Fruit fly (Drosophila melanogaster) whole organism, embryonic: ENCODE measurements around the gene fiz.

ENCODE experiments used
- Antp ChIP-seq: fragments of 200-800 bp; sonication (Bioruptor generic); optimal IDR thresholded peaks from 3 replicates; lab custom pipeline; 2016; ENCODE audit warnings: missing biosample characterization, missing genetic modification characterization
- Atf3 ChIP-seq: fragments of 200-800 bp; sonication (Bioruptor generic); optimal IDR thresholded peaks from 3 replicates; lab custom pipeline; 2016; ENCODE audit warnings: missing biosample characterization, missing genetic modification characterization
- Atf6 ChIP-seq: fragments of 200-800 bp; sonication (Bioruptor generic); IDR thresholded peaks from 2 replicates; pipeline ENCODE4 v1.3.6; 2022; ENCODE audit warnings: missing biosample characterization, missing genetic modification characterization
- CG10321 ChIP-seq: fragments of 200-800 bp; sonication (Bioruptor generic); IDR thresholded peaks from 2 replicates; pipeline ENCODE4 v1.3.6; 2022; ENCODE audit warnings: missing biosample characterization, missing genetic modification characterization
- CG11093 ChIP-seq: fragments of 200-800 bp; sonication (Bioruptor generic); IDR thresholded peaks from 3 replicates; pipeline ENCODE4 v1.3.6; 2022; ENCODE audit warnings: missing biosample characterization, missing genetic modification characterization
- CG11398 ChIP-seq: fragments of 200-800 bp; sonication (Bioruptor generic); optimal IDR thresholded peaks from 2 replicates; lab custom pipeline; 2016; ENCODE audit warnings: missing biosample characterization, missing genetic modification characterization
- CG12155 ChIP-seq: fragments of 200-800 bp; sonication (Bioruptor generic); optimal IDR thresholded peaks from 3 replicates; lab custom pipeline; 2016; ENCODE audit warnings: missing biosample characterization, missing genetic modification characterization
- CG13123 ChIP-seq: fragments of 200-800 bp; sonication (Bioruptor generic); optimal IDR thresholded peaks from 2 replicates; lab custom pipeline; 2016; ENCODE audit warnings: missing biosample characterization, missing genetic modification characterization
- CG14441 ChIP-seq: fragments of 200-800 bp; sonication (Bioruptor generic); IDR thresholded peaks from 2 replicates; pipeline ENCODE4 v1.3.6; 2022; ENCODE audit warnings: missing biosample characterization, missing genetic modification characterization
- CG15479 ChIP-seq: fragments of 200-800 bp; sonication (Bioruptor generic); optimal IDR thresholded peaks from 3 replicates; lab custom pipeline; 2019; ENCODE audit warnings: missing biosample characterization, mild to moderate bottlenecking, missing genetic modification characterization, moderate library complexity
- CG16863 ChIP-seq: fragments of 200-800 bp; sonication (Bioruptor generic); optimal IDR thresholded peaks from 3 replicates; lab custom pipeline; 2016; ENCODE audit warnings: missing biosample characterization, missing genetic modification characterization
- CG17186 ChIP-seq: fragments of 200-800 bp; sonication (Bioruptor generic); optimal IDR thresholded peaks from 3 replicates; lab custom pipeline; 2017; ENCODE audit warnings: missing biosample characterization, missing genetic modification reagents, missing genetic modification characterization
- CG18011 ChIP-seq: fragments of 200-800 bp; sonication (Bioruptor generic); optimal IDR thresholded peaks from 2 replicates; lab custom pipeline; 2017; ENCODE audit warnings: missing biosample characterization, missing genetic modification characterization, mild to moderate bottlenecking, moderate library complexity, missing genotype
- CG2199 ChIP-seq: fragments of 200-800 bp; sonication (Bioruptor generic); IDR thresholded peaks from 3 replicates; pipeline ENCODE4 v1.3.6; 2022; ENCODE audit warnings: missing biosample characterization, missing genetic modification characterization
- CG2712 ChIP-seq: fragments of 200-800 bp; optimal IDR thresholded peaks from 3 replicates; lab custom pipeline; 2019; ENCODE audit warnings: missing biosample characterization, mild to moderate bottlenecking, missing genetic modification characterization, moderate library complexity
- CG3163 ChIP-seq: fragments of 200-800 bp; sonication (Bioruptor generic); optimal IDR thresholded peaks from 3 replicates; lab custom pipeline; 2016; ENCODE audit warnings: missing biosample characterization, missing genetic modification characterization
- CG32772 ChIP-seq: fragments of 200-800 bp; sonication (Bioruptor generic); IDR thresholded peaks from 2 replicates; pipeline ENCODE4 v1.3.6; 2022; ENCODE audit warnings: missing biosample characterization, missing genetic modification characterization
- CG34422 ChIP-seq: fragments of 200-800 bp; sonication (Bioruptor generic); IDR thresholded peaks from 3 replicates; pipeline ENCODE4 v1.3.6; 2022; ENCODE audit warnings: missing biosample characterization, missing genetic modification characterization
- CG6175 ChIP-seq: fragments of 200-800 bp; sonication (Bioruptor generic); IDR thresholded peaks from 3 replicates; pipeline ENCODE4 v1.3.6; 2022; ENCODE audit warnings: missing biosample characterization, missing genetic modification characterization
- CG7839 ChIP-seq: fragments of 200-800 bp; sonication (Bioruptor generic); optimal IDR thresholded peaks from 3 replicates; lab custom pipeline; 2018; ENCODE audit warnings: missing biosample characterization, mild to moderate bottlenecking, missing genetic modification characterization, moderate library complexity
- CG8290 ChIP-seq, 3 experiments: fragments of 200-800 bp; sonication (Bioruptor generic); optimal IDR thresholded peaks; 2 replicates each; lab custom pipeline; 2016 to 2019; ENCODE audit warnings: missing biosample characterization in 3 of 3, missing genetic modification characterization in 3 of 3, mild to moderate bottlenecking in 2 of 3, moderate library complexity in 1 of 3
- CkIIα-i1 ChIP-seq: fragments of 200-800 bp; sonication (Bioruptor generic); IDR thresholded peaks from 2 replicates; pipeline ENCODE4 v1.3.6; 2022; ENCODE audit warnings: missing biosample characterization, missing genetic modification characterization
- Dp ChIP-seq: fragments of 200-800 bp; sonication (Bioruptor generic); optimal IDR thresholded peaks from 2 replicates; lab custom pipeline; 2018; ENCODE audit warnings: missing biosample characterization, mild to moderate bottlenecking, missing genetic modification characterization, moderate library complexity
- Fer2 ChIP-seq: fragments of 200-800 bp; sonication (Bioruptor generic); optimal IDR thresholded peaks from 2 replicates; lab custom pipeline; 2018; ENCODE audit warnings: missing biosample characterization, mild to moderate bottlenecking, missing genetic modification characterization, moderate library complexity
- HLHmδ ChIP-seq: fragments of 200-800 bp; sonication (Bioruptor generic); optimal IDR thresholded peaks from 2 replicates; lab custom pipeline; 2018; ENCODE audit warnings: missing biosample characterization, mild to moderate bottlenecking, missing genetic modification characterization, moderate library complexity
- Hr78 ChIP-seq, 2 experiments: fragments of 200-800 bp in 1 of 2; fragments of >200 bp in 1 of 2; sonication (Bioruptor generic) in 1 of 2; optimal IDR thresholded peaks; 2 replicates each; lab custom pipeline; 2017 to 2019; ENCODE audit warnings: missing biosample characterization in 2 of 2, missing genetic modification characterization in 2 of 2, mild to moderate bottlenecking in 1 of 2, moderate library complexity in 1 of 2
- Nf-YC ChIP-seq: fragments of 200-800 bp; optimal IDR thresholded peaks from 3 replicates; lab custom pipeline; 2019; ENCODE audit warnings: missing biosample characterization, mild to moderate bottlenecking, missing genetic modification characterization, moderate library complexity
- cg ChIP-seq: fragments of 200-800 bp; sonication (Bioruptor generic); optimal IDR thresholded peaks from 3 replicates; lab custom pipeline; 2019; ENCODE audit warnings: missing biosample characterization, mild to moderate bottlenecking, missing genetic modification characterization, moderate library complexity
- chinmo ChIP-seq: fragments of 200-800 bp; sonication (Bioruptor generic); IDR thresholded peaks from 4 replicates; pipeline ENCODE4 v1.3.6; 2022; ENCODE audit warnings: missing biosample characterization, missing genetic modification characterization; ENCODE audit not compliant: partially characterized antibody
- dmrt99B ChIP-seq: fragments of 200-800 bp; sonication (Bioruptor generic); optimal IDR thresholded peaks from 2 replicates; lab custom pipeline; 2018; ENCODE audit warnings: missing biosample characterization, mild to moderate bottlenecking, missing genetic modification characterization, moderate library complexity
- en ChIP-seq: fragments of 200-800 bp; sonication (Bioruptor generic); optimal IDR thresholded peaks from 2 replicates; lab custom pipeline; 2016; ENCODE audit warnings: missing biosample characterization, missing genetic modification characterization
- fd102C ChIP-seq: fragments of 200-800 bp; sonication (Bioruptor generic); optimal IDR thresholded peaks from 2 replicates; lab custom pipeline; 2018; ENCODE audit warnings: missing biosample characterization, mild to moderate bottlenecking, missing genetic modification characterization, moderate library complexity
- gfzf ChIP-seq: fragments of 200-800 bp; sonication (Bioruptor generic); optimal IDR thresholded peaks from 2 replicates; lab custom pipeline; 2016; ENCODE audit warnings: missing biosample characterization, mild to moderate bottlenecking, missing genetic modification characterization, moderate library complexity
- inv ChIP-seq: fragments of 200-800 bp; sonication (Bioruptor generic); IDR thresholded peaks from 2 replicates; pipeline ENCODE4 v1.3.6; 2022; ENCODE audit warnings: missing biosample characterization, missing genetic modification characterization; ENCODE audit not compliant: partially characterized antibody
- jigr1 ChIP-seq: fragments of 200-800 bp; sonication (Bioruptor generic); IDR thresholded peaks from 3 replicates; pipeline ENCODE4 v1.3.6; 2022; ENCODE audit warnings: missing biosample characterization, missing genetic modification characterization
- kni ChIP-seq: fragments of 200-800 bp; sonication (Bioruptor generic); optimal IDR thresholded peaks from 3 replicates; lab custom pipeline; 2017; ENCODE audit warnings: mild to moderate bottlenecking, missing biosample characterization, missing genetic modification reagents, missing genetic modification characterization
- lola ChIP-seq, 3 experiments: fragments of >200 bp in 2 of 3; fragments of 200-800 bp in 1 of 3; sonication (Bioruptor generic) in 1 of 3; optimal IDR thresholded peaks; 2 replicates each; lab custom pipeline; 2017 to 2019; ENCODE audit warnings: missing biosample characterization in 3 of 3, missing genetic modification characterization in 3 of 3, mild to moderate bottlenecking in 1 of 3, moderate library complexity in 1 of 3
- otp ChIP-seq: fragments of 200-800 bp; sonication (Bioruptor generic); IDR thresholded peaks from 3 replicates; pipeline ENCODE4, ENCODE4 v1.3.6; 2022; ENCODE audit warnings: missing biosample characterization, missing genetic modification characterization
- pita ChIP-seq: fragments of 200-800 bp; sonication (Bioruptor generic); optimal IDR thresholded peaks from 2 replicates; lab custom pipeline; 2017; ENCODE audit warnings: missing biosample characterization, mild to moderate bottlenecking, missing genetic modification characterization
- pnt ChIP-seq: fragments of 200-800 bp; sonication (Bioruptor generic); optimal IDR thresholded peaks from 3 replicates; lab custom pipeline; 2016; ENCODE audit warnings: missing biosample characterization, missing genetic modification characterization
- slou ChIP-seq: fragments of 200-800 bp; sonication (Bioruptor generic); optimal IDR thresholded peaks from 3 replicates; lab custom pipeline; 2016; ENCODE audit warnings: missing biosample characterization, missing genetic modification characterization
- slp2 ChIP-seq: fragments of 200-800 bp; sonication (Bioruptor generic); optimal IDR thresholded peaks from 2 replicates; lab custom pipeline; 2016; ENCODE audit warnings: missing biosample characterization, missing genetic modification characterization
- sr ChIP-seq: fragments of 200-800 bp; sonication (Bioruptor generic); IDR thresholded peaks from 3 replicates; pipeline ENCODE4 v1.3.6; 2022; ENCODE audit warnings: missing biosample characterization, missing genetic modification characterization
- usp ChIP-seq: fragments of >200 bp; optimal IDR thresholded peaks from 2 replicates; lab custom pipeline; 2017; ENCODE audit warnings: missing biosample characterization, missing genetic modification characterization
- wdn ChIP-seq: fragments of 200-800 bp; sonication (Bioruptor generic); IDR thresholded peaks from 2 replicates; pipeline ENCODE4 v1.3.6; 2022; ENCODE audit warnings: missing biosample characterization, missing genetic modification characterization

Gene fiz

DNA sequence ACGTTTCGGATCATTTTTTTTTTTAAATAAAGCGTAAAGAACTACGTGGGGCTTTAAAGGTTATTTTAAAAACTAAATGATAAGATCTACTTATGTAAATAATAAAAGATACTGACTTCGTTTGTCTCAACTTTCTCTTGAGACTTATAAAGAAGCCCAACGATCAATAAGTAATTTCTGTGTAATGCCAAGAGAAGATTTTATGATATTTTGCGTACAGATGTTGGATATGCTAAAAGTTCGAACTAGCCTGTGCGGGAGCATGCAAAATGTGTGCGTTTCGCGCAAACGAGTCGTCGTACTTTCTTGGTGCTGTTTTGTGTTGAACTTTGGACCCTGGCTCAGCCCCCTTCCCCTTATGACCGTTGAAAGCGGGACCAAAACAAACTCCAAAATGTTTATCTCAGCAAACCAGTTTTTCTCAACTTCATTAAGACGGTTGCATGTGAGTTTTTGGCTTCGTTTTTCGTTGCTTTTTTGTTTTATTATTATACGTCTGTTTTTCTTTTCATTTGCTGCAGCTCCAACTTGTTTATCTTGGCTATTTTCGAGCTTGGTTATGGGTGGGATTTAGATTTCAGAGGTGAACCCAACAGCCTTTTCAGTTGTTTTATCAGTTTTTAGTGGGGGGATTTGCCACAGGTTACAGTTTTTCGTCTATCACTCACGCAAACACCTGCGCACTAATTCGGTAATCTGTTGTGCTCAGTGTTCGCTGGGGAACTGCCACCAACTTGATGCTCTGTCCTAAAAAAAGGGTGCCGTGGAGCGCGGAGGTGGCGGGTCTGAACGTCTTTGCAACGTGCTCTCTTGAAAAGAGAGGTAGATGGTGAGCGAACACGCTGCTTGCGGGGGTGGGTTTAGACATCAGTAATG is 43.6 kb upstream of the fiz start, which contains the start of gene pdgy (continued):
- TF ChIP-seq CG6175 (GFP tag; lab: Robert Waterston, UW) = peak; percentile 88
- TF ChIP-seq CG15479 (GFP tag; lab: Kevin White, UChicago) = no peak
- TF ChIP-seq HLHmδ (GFP tag; lab: Kevin White, UChicago) = peak; percentile 11
- no peak for TF ChIP-seq CG16863
- TF ChIP-seq CG8290 (GFP tag; optimal IDR thresholded peaks at IDR 0.05; lab: Kevin White, UChicago) = no peak
- TF ChIP-seq CG8290 (tag; optimal IDR thresholded peaks at IDR 0.05; lab: Kevin White, UChicago) = peak in 1 of 2 experiments; percentile 55
- 0 out of 3 replicates have a peak, but pooled peaks have one; percentile 40 for TF ChIP-seq CG2199 (GFP tag; lab: Robert Waterston, UW)
- peak in 1 of 2 experiments; percentile 55 for TF ChIP-seq Hr78 (GFP tag; optimal IDR thresholded peaks at IDR 0.05; lab: Kevin White, UChicago)
- TF ChIP-seq CG11093 = no peak
- peak; percentile 80; the same call in 1 of the 4 replicates for TF ChIP-seq chinmo (GFP tag; lab: Robert Waterston, UW)
- TF ChIP-seq Fer2 (tag; lab: Kevin White, UChicago) = no peak
- TF ChIP-seq jigr1 = no peak
- no peak for TF ChIP-seq gfzf (GFP tag; lab: Kevin White, UChicago)
- no peak for TF ChIP-seq Nf-YC (tag; lab: Kevin White, UChicago)
- no peak for TF ChIP-seq CG18011 (GFP tag; lab: Kevin White, UChicago)
- TF ChIP-seq Antp (GFP tag; lab: Kevin White, UChicago) = no peak
- TF ChIP-seq slp2 (GFP tag; lab: Kevin White, UChicago) = no peak
- TF ChIP-seq wdn = no peak

dm6 chrX:14952097-14952844 is 42.8 kb upstream of the fiz start:
- peak; percentile 33 for TF ChIP-seq CG16863
- TF ChIP-seq CG13123 = peak; percentile 8
- TF ChIP-seq Dp (GFP tag; lab: Kevin White, UChicago) = peak; percentile 12
- TF ChIP-seq otp (GFP tag; lab: Robert Waterston, UW) = peak; percentile 33; the same call in 1 of the 3 replicates
- no peak for TF ChIP-seq pita (GFP tag; lab: Kevin White, UChicago)
- TF ChIP-seq sr (GFP tag; lab: Robert Waterston, UW) = 0 out of 3 replicates have a peak, but pooled peaks have one; percentile 27
- no peak for TF ChIP-seq Hr78 (GFP tag; optimal IDR thresholded peaks at IDR 0.05; lab: Kevin White, UChicago)
- TF ChIP-seq fd102C = no peak
- no peak for TF ChIP-seq wdn
- TF ChIP-seq CG11398 (GFP tag; lab: Kevin White, UChicago) = peak; percentile 9
- TF ChIP-seq Atf3 (GFP tag; lab: Kevin White, UChicago) = no peak
- TF ChIP-seq dmrt99B (tag; lab: Kevin White, UChicago) = peak; percentile 66
- TF ChIP-seq CG17186 = peak; percentile 21
- TF ChIP-seq CG12155 (GFP tag; lab: Kevin White, UChicago) = no peak
- no peak for TF ChIP-seq slou
- peak in 1 of 3 experiments; percentile 38 for TF ChIP-seq lola (GFP tag; optimal IDR thresholded peaks at IDR 0.05; lab: Kevin White, UChicago)
- no peak for TF ChIP-seq cg (GFP tag; lab: Kevin White, UChicago)
- TF ChIP-seq CG7839 (tag; lab: Kevin White, UChicago) = peak; percentile 57
- no peak for TF ChIP-seq CkIIα-i1 (GFP tag; lab: Robert Waterston, UW)
- TF ChIP-seq CG14441 (GFP tag; lab: Robert Waterston, UW) = peak; percentile 46
- no peak for TF ChIP-seq Atf6 (GFP tag; lab: Robert Waterston, UW)
- TF ChIP-seq CG10321 (GFP tag; lab: Robert Waterston, UW) = no peak
- TF ChIP-seq inv (GFP tag; lab: Robert Waterston, UW) = no peak
- TF ChIP-seq CG32772 (GFP tag; lab: Robert Waterston, UW) = peak; percentile 57; the same call in 1 of the 2 replicates
- no peak for TF ChIP-seq usp
- TF ChIP-seq kni (GFP tag; lab: Kevin White, UChicago) = peak; percentile 90
- no peak for TF ChIP-seq CG34422 (GFP tag; lab: Robert Waterston, UW)
- TF ChIP-seq CG3163 (GFP tag; lab: Kevin White, UChicago) = peak; percentile 29
- TF ChIP-seq CG2712 (tag; lab: Kevin White, UChicago) = peak; percentile 64
- peak; percentile 22 for TF ChIP-seq en (GFP tag; lab: Kevin White, UChicago)
- peak; percentile 7 for TF ChIP-seq pnt
